Fruit fly (Drosophila melanogaster) whole organism, prepupa: ENCODE results near the gene CG9386.

Source experiments
- CG10631 ChIP-seq: fragments of 200-800 bp; sonication (Bioruptor generic); optimal IDR thresholded peaks from 2 replicates; lab custom pipeline; 2016; ENCODE audit warnings: missing biosample characterization, missing genetic modification characterization
- CG10669 ChIP-seq: fragments of 200-800 bp; sonication (Bioruptor generic); optimal IDR thresholded peaks from 3 replicates; lab custom pipeline; 2018; ENCODE audit warnings: missing biosample characterization, mild to moderate bottlenecking, missing genetic modification characterization, moderate library complexity
- CG11294 ChIP-seq: fragments of 200-800 bp; sonication (Bioruptor generic); IDR thresholded peaks from 2 replicates; pipeline ENCODE4 v1.3.6; 2022; ENCODE audit warnings: missing biosample characterization, missing genetic modification characterization
- CG11762 ChIP-seq: fragments of 200-800 bp; sonication (Bioruptor generic); optimal IDR thresholded peaks from 3 replicates; lab custom pipeline; 2016; ENCODE audit warnings: missing biosample characterization, missing genetic modification characterization; ENCODE audit not compliant: insufficient read depth
- CG11902 ChIP-seq: fragments of 200-800 bp; sonication (Bioruptor generic); optimal IDR thresholded peaks from 3 replicates; lab custom pipeline; 2016; ENCODE audit warnings: missing biosample characterization, missing genetic modification characterization
- CG15336 ChIP-seq: fragments of 200-800 bp; sonication (Bioruptor generic); IDR thresholded peaks from 2 replicates; pipeline ENCODE4 v1.3.6; 2022; ENCODE audit warnings: missing biosample characterization, missing genetic modification characterization
- CG16779 ChIP-seq: fragments of 200-800 bp; sonication (Bioruptor generic); optimal IDR thresholded peaks from 3 replicates; lab custom pipeline; 2017; ENCODE audit warnings: missing biosample characterization, mild to moderate bottlenecking, missing genetic modification characterization
- CG3032 ChIP-seq: fragments of 200-800 bp; optimal IDR thresholded peaks from 2 replicates; lab custom pipeline; 2019; ENCODE audit warnings: missing biosample characterization, mild to moderate bottlenecking, missing genetic modification characterization, moderate library complexity
- CG31627 ChIP-seq: fragments of 200-800 bp; sonication (Bioruptor generic); optimal IDR thresholded peaks from 3 replicates; lab custom pipeline; 2016; ENCODE audit warnings: missing biosample characterization, missing genetic modification characterization
- CG32006 ChIP-seq: fragments of 200-800 bp; sonication (Bioruptor generic); optimal IDR thresholded peaks from 3 replicates; lab custom pipeline; 2017; ENCODE audit warnings: missing biosample characterization, mild to moderate bottlenecking, missing genetic modification characterization
- CG34406 ChIP-seq: fragments of 200-800 bp; sonication (Bioruptor generic); optimal IDR thresholded peaks from 3 replicates; lab custom pipeline; 2016; ENCODE audit warnings: missing biosample characterization, missing genetic modification characterization
- CG3919 ChIP-seq: fragments of 200-800 bp; sonication (Bioruptor generic); optimal IDR thresholded peaks from 3 replicates; lab custom pipeline; 2016; ENCODE audit warnings: missing biosample characterization, missing genetic modification characterization
- CG4318 ChIP-seq: fragments of 200-800 bp; sonication (Bioruptor generic); optimal IDR thresholded peaks from 3 replicates; lab custom pipeline; 2017; ENCODE audit warnings: missing biosample characterization, mild to moderate bottlenecking, missing genetic modification characterization
- CG6163 ChIP-seq: fragments of 200-800 bp; sonication (Bioruptor generic); IDR thresholded peaks from 3 replicates; pipeline ENCODE4 v1.3.6; 2022; ENCODE audit warnings: missing biosample characterization, missing genetic modification characterization
- CG6276 ChIP-seq: fragments of 200-800 bp; sonication (Bioruptor generic); optimal IDR thresholded peaks from 2 replicates; lab custom pipeline; 2017; ENCODE audit warnings: missing biosample characterization, mild to moderate bottlenecking, missing genetic modification characterization
- CG6792 ChIP-seq: fragments of 200-800 bp; sonication (Bioruptor generic); optimal IDR thresholded peaks from 3 replicates; lab custom pipeline; 2016; ENCODE audit warnings: missing biosample characterization, missing genetic modification characterization
- CG6854 ChIP-seq: fragments of 200-800 bp; sonication (Bioruptor generic); optimal IDR thresholded peaks from 2 replicates; lab custom pipeline; 2017; ENCODE audit warnings: missing biosample characterization, mild to moderate bottlenecking, missing genetic modification characterization
- CG7368 ChIP-seq: fragments of 200-800 bp; sonication (Bioruptor generic); optimal IDR thresholded peaks from 3 replicates; lab custom pipeline; 2016; ENCODE audit warnings: missing biosample characterization, missing genetic modification characterization
- CG8119 ChIP-seq: fragments of 200-800 bp; sonication (Bioruptor generic); IDR thresholded peaks from 3 replicates; pipeline ENCODE4 v1.3.6; 2022; ENCODE audit warnings: missing biosample characterization, missing genetic modification characterization
- CG8319 ChIP-seq: fragments of 200-800 bp; sonication (Bioruptor generic); optimal IDR thresholded peaks from 3 replicates; lab custom pipeline; 2016; ENCODE audit warnings: missing biosample characterization, missing genetic modification characterization
- CG8632 ChIP-seq: fragments of 200-800 bp; sonication (Bioruptor generic); optimal IDR thresholded peaks from 3 replicates; lab custom pipeline; 2016; ENCODE audit warnings: missing biosample characterization, missing genetic modification characterization
- Eip75B ChIP-seq: fragments of 200-800 bp; sonication (Bioruptor generic); optimal IDR thresholded peaks from 3 replicates; lab custom pipeline; 2016; ENCODE audit warnings: missing biosample characterization, missing genetic modification characterization
- Eip78C ChIP-seq: fragments of 200-800 bp; sonication (Bioruptor generic); peaks from one replicate; lab custom pipeline; 2016; ENCODE audit warnings: missing biosample characterization, missing genetic modification characterization
- Ets21C ChIP-seq: fragments of 200-800 bp; sonication (Bioruptor generic); optimal IDR thresholded peaks from 3 replicates; lab custom pipeline; 2016; ENCODE audit warnings: missing biosample characterization, missing genetic modification characterization
- Ets96B ChIP-seq: fragments of 200-800 bp; optimal IDR thresholded peaks from 2 replicates; lab custom pipeline; 2019; ENCODE audit warnings: missing biosample characterization, mild to moderate bottlenecking, missing genetic modification characterization, moderate library complexity
- Gug ChIP-seq: fragments of 200-800 bp; sonication (Bioruptor generic); IDR thresholded peaks from 2 replicates; pipeline ENCODE4 v1.3.6; 2022; ENCODE audit warnings: missing biosample characterization, missing genetic modification characterization
- Hr38 ChIP-seq: sonication (Bioruptor generic); optimal IDR thresholded peaks from 2 replicates; lab custom pipeline; 2016; ENCODE audit warnings: missing biosample characterization, missing genetic modification characterization
- Hr39 ChIP-seq: fragments of 200-800 bp; sonication (Bioruptor generic); optimal IDR thresholded peaks from 2 replicates; lab custom pipeline; 2016; ENCODE audit warnings: missing biosample characterization, missing genetic modification characterization
- Hr4 ChIP-seq: fragments of 200-800 bp; sonication (Bioruptor generic); optimal IDR thresholded peaks from 3 replicates; lab custom pipeline; 2016; ENCODE audit warnings: missing biosample characterization, missing genetic modification characterization
- Lpt ChIP-seq: fragments of 200-800 bp; sonication (Bioruptor generic); optimal IDR thresholded peaks from 3 replicates; lab custom pipeline; 2016; ENCODE audit warnings: missing biosample characterization, missing genetic modification characterization
- Met ChIP-seq: fragments of 200-800 bp; sonication (Bioruptor generic); optimal IDR thresholded peaks from 3 replicates; lab custom pipeline; 2016; ENCODE audit warnings: missing biosample characterization, missing genetic modification characterization
- OdsH ChIP-seq: fragments of 200-800 bp; sonication (Bioruptor generic); optimal IDR thresholded peaks from 3 replicates; lab custom pipeline; 2016; ENCODE audit warnings: missing biosample characterization, missing genetic modification characterization
- Smox ChIP-seq: fragments of 200-800 bp; sonication (Bioruptor generic); optimal IDR thresholded peaks from 3 replicates; lab custom pipeline; 2016; ENCODE audit warnings: missing biosample characterization, missing genetic modification characterization
- Sox102F ChIP-seq: fragments of 200-800 bp; sonication (Bioruptor generic); optimal IDR thresholded peaks from 2 replicates; lab custom pipeline; 2016; ENCODE audit warnings: missing biosample characterization, mild to moderate bottlenecking, missing genetic modification characterization
- Sox14 ChIP-seq: fragments of 200-800 bp; sonication (Bioruptor generic); optimal IDR thresholded peaks from 3 replicates; lab custom pipeline; 2016; ENCODE audit warnings: missing biosample characterization, missing genetic modification characterization
- Sox15 ChIP-seq: fragments of 200-800 bp; sonication (Bioruptor generic); optimal IDR thresholded peaks from 3 replicates; lab custom pipeline; 2016; ENCODE audit warnings: missing biosample characterization, missing genetic modification characterization
- achi ChIP-seq: fragments of 200-800 bp; sonication (Bioruptor generic); optimal IDR thresholded peaks from 3 replicates; lab custom pipeline; 2016; ENCODE audit warnings: missing biosample characterization, missing genetic modification characterization
- acj6 ChIP-seq: fragments of 200-800 bp; sonication (Bioruptor generic); optimal IDR thresholded peaks from 3 replicates; lab custom pipeline; 2016; ENCODE audit warnings: missing biosample characterization, missing genetic modification characterization
- dac ChIP-seq: fragments of 200-800 bp; sonication (Bioruptor generic); optimal IDR thresholded peaks from 2 replicates; lab custom pipeline; 2017; ENCODE audit warnings: missing biosample characterization, mild to moderate bottlenecking, missing genetic modification characterization
- eg ChIP-seq: fragments of 200-800 bp; sonication (Bioruptor generic); IDR thresholded peaks from 3 replicates; pipeline ENCODE4 v1.3.6; 2022; ENCODE audit warnings: missing biosample characterization, missing genetic modification characterization
- fd59A ChIP-seq: fragments of 200-800 bp; sonication (Bioruptor generic); optimal IDR thresholded peaks from 2 replicates; lab custom pipeline; 2017; ENCODE audit warnings: missing biosample characterization, mild to moderate bottlenecking, missing genetic modification characterization, missing genetic modification reagents
- fd85E ChIP-seq: fragments of 200-800 bp; sonication (Bioruptor generic); optimal IDR thresholded peaks from 3 replicates; lab custom pipeline; 2016; ENCODE audit warnings: missing biosample characterization, missing genetic modification characterization
- fkh ChIP-seq: fragments of 200-800 bp; sonication (Bioruptor generic); optimal IDR thresholded peaks from 3 replicates; lab custom pipeline; 2017; ENCODE audit warnings: missing biosample characterization, mild to moderate bottlenecking, missing genetic modification characterization, moderate library complexity
- lz ChIP-seq: fragments of 200-800 bp; sonication (Bioruptor generic); optimal IDR thresholded peaks from 3 replicates; lab custom pipeline; 2016; ENCODE audit warnings: missing biosample characterization, missing genetic modification characterization
- pdm3 ChIP-seq: fragments of 200-800 bp; sonication (Bioruptor generic); optimal IDR thresholded peaks from 3 replicates; lab custom pipeline; 2016; ENCODE audit warnings: missing biosample characterization, missing genetic modification characterization
- salr ChIP-seq, 2 experiments: fragments of 200-800 bp; sonication (Bioruptor generic); optimal IDR thresholded peaks; 3 replicates each; lab custom pipeline; 2016 to 2018; ENCODE audit warnings: missing biosample characterization in 2 of 2, missing genetic modification characterization in 2 of 2, mild to moderate bottlenecking in 1 of 2
- spab ChIP-seq: fragments of 200-800 bp; sonication (Bioruptor generic); optimal IDR thresholded peaks from 2 replicates; lab custom pipeline; 2017; ENCODE audit warnings: missing biosample characterization, mild to moderate bottlenecking, missing genetic modification characterization, missing genetic modification reagents
- svp ChIP-seq: fragments of 200-800 bp; sonication (Bioruptor generic); peaks from one replicate; lab custom pipeline; 2016; ENCODE audit warnings: missing biosample characterization, missing genetic modification characterization
- vri ChIP-seq: fragments of 200-800 bp; sonication (Bioruptor generic); optimal IDR thresholded peaks from 3 replicates; lab custom pipeline; 2016; ENCODE audit warnings: missing biosample characterization, mild to moderate bottlenecking, missing genetic modification characterization

The CG9386 gene

DNA sequence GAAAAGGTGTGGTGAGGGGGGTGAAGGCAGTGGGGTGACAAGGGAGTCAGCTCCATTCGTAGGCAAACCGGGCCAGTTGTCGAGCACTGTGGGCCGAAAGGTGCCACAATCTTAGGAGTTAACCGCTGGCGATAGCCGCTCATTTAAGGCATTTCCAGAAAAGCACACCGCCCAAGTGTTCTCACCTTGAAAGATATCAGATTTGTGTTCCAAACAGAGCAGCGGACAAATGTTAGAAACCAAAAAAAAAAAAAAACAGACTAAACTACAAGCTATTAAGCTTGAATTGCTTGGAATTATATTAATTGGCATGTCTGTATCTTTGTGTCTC, 39.0 kb upstream of the CG9386 start (continued):
- TF ChIP-seq Ets21C: no peak
- TF ChIP-seq CG7368 (GFP tag; lab: Kevin White, UChicago): no peak
- TF ChIP-seq CG31627 (GFP tag; lab: Kevin White, UChicago): no peak
- TF ChIP-seq CG16779 (tag; lab: Kevin White, UChicago): no peak
- TF ChIP-seq lz (GFP tag; lab: Kevin White, UChicago): no peak
- no peak for TF ChIP-seq Gug
- TF ChIP-seq fkh: no peak

dm6 chr3R:9593408-9594250, 38.4 kb upstream of the CG9386 start:
- TF ChIP-seq Lpt (GFP tag; lab: Kevin White, UChicago) (peak; percentile 60), Met (GFP tag; lab: Kevin White, UChicago) (no peak), CG6792 (GFP tag; lab: Kevin White, UChicago) (peak; percentile 48), Smox (no peak), CG3919 (GFP tag; lab: Kevin White, UChicago) (peak; percentile 78), CG6276 (GFP tag; lab: Kevin White, UChicago) (peak; percentile 45), Ets21C (no peak), CG8319 (GFP tag; lab: Kevin White, UChicago) (peak; percentile 11), CG11294 (GFP tag; lab: Robert Waterston, UW) (peak; percentile 38; the same call in 1 of the 2 replicates), fd59A (GFP tag; lab: Kevin White, UChicago) (peak; percentile 65), CG6163 (GFP tag; lab: Robert Waterston, UW) (peak; percentile 92), CG8119 (GFP tag; lab: Robert Waterston, UW) (peak; percentile 85), svp (GFP tag; lab: Kevin White, UChicago) (no peak), lz (GFP tag; lab: Kevin White, UChicago) (no peak), CG16779 (tag; lab: Kevin White, UChicago) (peak; percentile 48), salr (GFP tag; optimal IDR thresholded peaks at IDR 0.05; lab: Kevin White, UChicago) (peak; percentile 38 to 78), CG6854 (GFP tag; lab: Kevin White, UChicago) (no peak), CG32006 (peak; percentile 79), dac (GFP tag; lab: Kevin White, UChicago) (no peak), eg (GFP tag; lab: Robert Waterston, UW) (peak; percentile 88), Sox15 (GFP tag; lab: Kevin White, UChicago) (no peak), CG8632 (GFP tag; lab: Kevin White, UChicago) (peak; percentile 51), spab (GFP tag; lab: Kevin White, UChicago) (peak; percentile 66), fkh (peak; percentile 39), CG31627 (GFP tag; lab: Kevin White, UChicago) (no peak), CG10669 (GFP tag; lab: Kevin White, UChicago) (peak; percentile 79), Eip75B (GFP tag; lab: Kevin White, UChicago) (peak; percentile 68), Sox14 (GFP tag; lab: Kevin White, UChicago) (peak; percentile 60), vri (GFP tag; lab: Kevin White, UChicago) (no peak), CG4318 (GFP tag; lab: Kevin White, UChicago) (no peak), Hr39 (GFP tag; lab: Kevin White, UChicago) (no peak), Sox102F (GFP tag; lab: Kevin White, UChicago) (no peak), CG3032 (tag; lab: Kevin White, UChicago) (peak; percentile 90), Gug (peak; percentile 70), CG11762 (GFP tag; lab: Kevin White, UChicago) (peak; percentile 42), Hr38 (GFP tag; lab: Kevin White, UChicago) (no peak), CG7368 (GFP tag; lab: Kevin White, UChicago) (peak; percentile 57), Hr4 (peak; percentile 76), fd85E (no peak), Ets96B (tag; lab: Kevin White, UChicago) (peak; percentile 88), CG11902 (GFP tag; lab: Kevin White, UChicago) (no peak), acj6 (peak; percentile 45), pdm3 (GFP tag; lab: Kevin White, UChicago) (peak; percentile 66), CG15336 (GFP tag; lab: Robert Waterston, UW) (peak; percentile 90), Eip78C (GFP tag; lab: Kevin White, UChicago) (peak; percentile 95), achi (GFP tag; lab: Kevin White, UChicago) (peak; percentile 69), CG10631 (GFP tag; lab: Kevin White, UChicago) (peak; percentile 80), OdsH (GFP tag; lab: Kevin White, UChicago) (peak; percentile 72), CG34406 (GFP tag; lab: Kevin White, UChicago) (peak; percentile 37)
